Worm (Caenorhabditis elegans): Measurements from ENCODE around the gene W02F12.2.
"Not testable (repeated sequence)": the region's sequence is repeated elsewhere in the genome, so short reads cannot be mapped to it uniquely, and the experiment has no call there.

W02F12.2 gene

DNA sequence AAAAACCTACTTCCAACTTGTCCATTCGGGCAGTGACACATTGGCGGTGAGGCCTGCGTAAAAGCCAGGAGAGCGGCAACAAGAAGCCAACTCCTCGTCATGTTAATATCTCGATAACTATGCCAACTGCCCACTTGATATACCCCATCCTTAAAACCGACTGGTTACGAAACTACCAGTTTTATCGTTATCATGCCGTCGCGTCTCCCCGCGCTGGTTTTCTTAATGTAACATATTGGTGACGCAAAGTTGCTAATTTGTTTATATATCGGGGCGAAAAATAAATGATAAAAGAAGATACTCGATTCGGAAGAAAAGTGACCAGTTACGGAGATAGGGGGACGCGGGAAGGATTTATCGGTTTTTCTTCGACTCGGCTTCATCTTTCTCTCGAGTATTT lies 34.1 kb upstream of the W02F12.2 start, which contains the start of gene grl-9:
Gene grl-9, minus strand, starts transcription at position 101 of the 400 bp plus-strand sequence.
- TF ChIP-seq mes-2 (tag; optimal IDR thresholded peaks at IDR 0.05; ENCODE audit: poor library complexity, severe bottlenecking) (no peak), unc-62 (GFP tag; optimal IDR thresholded peaks at IDR 0.05 in 1 of 2) (peak in 1 of 2 experiments; percentile 34), unc-62 (tag; optimal IDR thresholded peaks at IDR 0.05) (no peak), aha-1 (tag) (peak; percentile 14)

DNA sequence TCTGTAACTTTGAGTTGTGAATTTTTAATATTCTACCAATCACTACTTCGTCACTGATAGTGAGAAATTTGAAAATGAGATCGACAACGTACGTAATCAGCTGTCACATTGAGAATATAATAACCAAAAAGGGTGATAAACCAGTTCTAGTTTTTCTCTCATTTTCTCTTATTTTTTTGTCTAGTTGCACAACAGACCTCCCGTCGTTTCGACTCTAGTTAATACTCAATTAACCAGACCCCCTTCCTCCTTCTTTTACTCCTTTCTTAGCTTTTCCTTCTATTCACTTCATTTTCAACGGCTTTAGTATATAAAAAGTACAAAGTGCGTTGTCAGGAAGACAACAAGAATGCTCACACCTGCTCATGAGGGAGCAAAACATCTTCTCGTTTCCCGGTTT lies 29.8 kb upstream of the W02F12.2 start, which contains the start of gene ZC487.1:
Gene ZC487.1, plus strand, starts transcription at position 301 of the 400 bp plus-strand sequence.
- TF ChIP-seq aha-1 (tag) (no peak), lin-15B (tag; optimal IDR thresholded peaks at IDR 0.05) (no peak), zfp-3 (GFP tag; conservative IDR thresholded peaks at IDR 0.05) (no peak), mes-2 (tag; optimal IDR thresholded peaks at IDR 0.05; ENCODE audit: poor library complexity, severe bottlenecking) (no peak), zip-11 (GFP tag; IDR thresholded peaks at IDR 0.05) (no peak), lin-13 (GFP tag; optimal IDR thresholded peaks at IDR 0.05) (no peak)

DNA sequence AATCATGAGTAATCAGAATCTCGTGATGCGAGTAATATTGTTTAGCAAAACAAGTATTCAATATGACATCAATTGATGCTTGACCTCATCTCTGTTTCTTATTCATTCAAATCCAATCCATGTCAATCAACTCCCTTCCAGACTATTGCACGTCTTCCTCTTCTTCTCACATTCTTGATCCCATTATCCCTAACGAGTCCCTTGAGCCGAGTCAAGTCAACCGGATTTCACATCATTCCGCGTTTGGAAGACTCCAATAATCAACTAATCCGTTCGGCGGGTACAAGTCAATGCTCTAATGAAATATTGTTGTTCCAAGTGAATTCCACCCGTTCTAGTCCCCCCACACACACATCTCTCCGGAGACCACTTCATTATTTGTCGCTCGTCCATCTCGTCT lies 28.8 kb upstream of the W02F12.2 start:
- TF ChIP-seq nhr-10 (tag; optimal IDR thresholded peaks at IDR 0.05) (no peak), nhr-41 (GFP tag; IDR thresholded peaks at IDR 0.05) (no peak), dmd-6 (GFP tag; IDR thresholded peaks at IDR 0.05) (no peak), dpl-1 (GFP tag; optimal IDR thresholded peaks at IDR 0.05) (no peak), sdz-12 (GFP tag; optimal IDR thresholded peaks at IDR 0.05) (no peak), attf-4 (tag; optimal IDR thresholded peaks at IDR 0.05) (no peak), ctbp-1 (GFP tag; IDR thresholded peaks at IDR 0.05) (no peak), madf-5 (GFP tag; IDR thresholded peaks at IDR 0.05) (no peak), ceh-44 (GFP tag; IDR thresholded peaks at IDR 0.05) (no peak), zip-2 (tag; optimal IDR thresholded peaks at IDR 0.05) (no peak), ceh-82 (tag; optimal IDR thresholded peaks at IDR 0.05) (no peak), F26F4.8 (GFP tag; conservative IDR thresholded peaks at IDR 0.05) (no peak)

DNA sequence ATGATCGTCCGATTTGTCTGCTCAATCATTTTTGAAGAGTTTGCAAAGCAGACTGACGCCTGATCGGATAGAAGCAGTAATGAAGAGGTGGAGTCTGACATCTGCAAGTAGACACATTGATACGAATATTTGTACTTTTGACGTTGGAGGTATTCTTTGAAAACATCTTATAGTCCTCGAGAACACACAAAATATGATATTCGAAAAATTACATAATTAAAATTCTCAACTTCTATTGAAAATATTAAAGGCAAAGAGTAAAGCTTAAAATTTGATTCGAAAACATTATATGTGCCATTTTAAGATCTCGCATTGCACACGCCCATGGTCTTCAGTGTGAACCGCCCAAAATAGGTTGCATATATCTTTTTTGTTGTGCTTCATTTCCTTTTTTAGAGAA lies 24.9 kb upstream of the W02F12.2 start, which contains the start of gene ZC487.2:
Gene ZC487.2, minus strand, starts transcription at position 101 of the 400 bp plus-strand sequence.
- peak; percentile 2 for TF ChIP-seq aha-1 (tag)
- TF ChIP-seq nhr-41 (GFP tag; IDR thresholded peaks at IDR 0.05), result no peak

DNA sequence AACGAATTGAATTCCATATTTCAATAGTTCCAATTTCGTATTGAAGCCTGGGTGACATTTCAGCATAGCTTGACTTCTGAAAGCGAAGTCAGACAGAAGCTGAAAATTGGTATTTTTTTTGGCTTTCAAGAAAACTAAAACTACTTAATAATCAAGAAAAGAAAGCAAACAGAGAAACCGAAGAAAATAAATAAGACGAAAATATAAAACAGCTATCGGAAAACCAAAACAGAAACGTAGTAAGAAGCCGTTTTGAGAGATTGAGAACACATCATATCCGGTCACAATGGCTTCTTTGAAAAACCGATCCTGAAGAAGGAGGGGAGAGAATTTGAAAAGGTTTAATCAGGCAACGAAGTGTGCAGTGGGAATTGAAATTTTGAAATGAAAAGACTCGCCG lies 20.8 kb upstream of the W02F12.2 start, which contains the start of gene srg-30:
Gene srg-30, minus strand, starts transcription at position 101 of the 400 bp plus-strand sequence.
- TF ChIP-seq dpl-1 (GFP tag; optimal IDR thresholded peaks at IDR 0.05), result no peak
- TF ChIP-seq set-16 (GFP tag; IDR thresholded peaks at IDR 0.05), result no peak
- TF ChIP-seq ceh-82 (tag; optimal IDR thresholded peaks at IDR 0.05), result no peak
- TF ChIP-seq mep-1 (tag; optimal IDR thresholded peaks at IDR 0.05), result no peak
- peak in 1 of 2 experiments; percentile 19 for TF ChIP-seq unc-62 (GFP tag; optimal IDR thresholded peaks at IDR 0.05 in 1 of 2)
- no peak for TF ChIP-seq unc-62 (tag; optimal IDR thresholded peaks at IDR 0.05)

DNA sequence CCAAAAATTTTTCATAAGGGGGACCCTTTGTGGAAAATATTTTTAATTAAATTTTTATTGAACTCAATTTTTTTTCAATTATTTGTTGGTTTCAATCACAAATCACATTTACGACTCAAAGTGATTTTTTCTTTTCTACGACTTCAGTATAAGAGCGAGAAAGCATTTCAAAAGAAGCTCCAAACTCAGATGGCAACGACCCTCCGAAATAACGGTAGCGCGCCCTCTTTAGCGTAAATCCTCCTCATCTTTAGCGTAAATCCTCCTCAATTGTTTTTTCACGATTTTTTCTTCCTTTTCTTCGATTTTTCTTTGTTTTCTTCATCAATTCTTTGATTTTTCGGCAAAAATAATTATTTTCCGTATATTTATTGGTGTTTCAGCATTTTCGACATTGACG lies 17.4 kb upstream of the W02F12.2 start:
- peak; percentile 95 for TF ChIP-seq Y48G9A.11 (GFP tag; IDR thresholded peaks at IDR 0.05)

DNA sequence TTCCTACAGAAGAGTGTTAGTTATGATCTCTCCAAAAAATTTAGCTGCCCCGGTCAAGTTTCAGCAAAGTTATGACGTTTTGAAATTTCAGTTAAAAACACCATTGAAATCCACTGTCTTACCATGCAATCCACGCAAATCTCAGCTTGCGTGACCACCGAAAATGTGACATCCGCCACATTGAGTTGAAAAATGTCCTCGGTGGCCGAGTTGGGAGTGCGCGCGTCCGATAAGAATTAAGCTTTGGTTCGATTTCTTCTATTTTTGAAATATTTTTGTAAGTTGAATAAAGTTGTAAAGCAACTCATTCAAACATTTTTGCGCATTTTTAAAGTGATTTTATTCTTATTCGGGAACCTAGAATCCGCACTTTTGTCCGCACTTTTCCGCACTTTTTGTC lies 13.6 kb upstream of the W02F12.2 start:
- TF ChIP-seq dmd-8 (GFP tag; IDR thresholded peaks at IDR 0.05) (peak; percentile 48; the same call in 1 of the 2 replicates), F26F4.8 (GFP tag; conservative IDR thresholded peaks at IDR 0.05) (peak; percentile 72; the same call in 1 of the 2 replicates), Y48G9A.11 (GFP tag; IDR thresholded peaks at IDR 0.05) (peak; percentile 89), pha-4 (GFP tag; IDR thresholded peaks at IDR 0.05) (0 out of 2 replicates have a peak, but pooled peaks have one; percentile 15), arid-1 (GFP tag; conservative IDR thresholded peaks at IDR 0.05) (peak; percentile 51)
- not testable (repeated sequence) for TF ChIP-seq pha-4 (tag; optimal IDR thresholded peaks at IDR 0.05)

DNA sequence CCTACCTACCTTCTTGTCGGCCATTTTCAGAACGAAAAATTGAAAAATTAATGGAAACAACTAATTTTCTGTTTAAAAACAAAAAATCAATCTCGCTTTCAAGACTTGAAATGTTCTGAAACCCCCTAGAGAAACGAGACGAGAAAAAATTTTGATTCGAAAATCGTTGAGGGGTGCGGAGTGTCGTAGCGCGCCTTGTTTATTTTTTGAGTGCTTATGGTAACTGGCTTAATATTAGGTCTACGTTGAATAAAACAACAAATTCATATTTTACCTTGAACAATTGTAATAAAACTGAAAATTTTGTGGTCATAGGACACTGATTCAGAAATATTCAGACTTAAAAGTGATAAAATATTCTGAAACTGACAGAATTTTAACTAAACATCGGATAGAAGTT lies 13.0 kb upstream of the W02F12.2 start, which contains the start of gene sna-1:
Gene sna-1, minus strand, starts transcription at position 218 of the 400 bp plus-strand sequence.
- TF ChIP-seq T20F7.1 (GFP tag; optimal IDR thresholded peaks at IDR 0.05), result peak; percentile 92
- no peak for TF ChIP-seq aha-1 (tag)
- TF ChIP-seq daf-8 (GFP tag; IDR thresholded peaks at IDR 0.05), result no peak
- peak; percentile 89 for TF ChIP-seq Y48G9A.11 (GFP tag; IDR thresholded peaks at IDR 0.05)

Data from whole organism, L4 larva.